Worm (Caenorhabditis elegans) whole organism, mixed stage, embryonic: ENCODE measurements around the gene gyf-1.

Experiments
- elt-1 ChIP-seq: sonication (generic microtip); optimal IDR thresholded peaks from 2 replicates; lab custom pipeline; 2017; ENCODE audit warnings: missing genetic modification characterization, mild to moderate bottlenecking, missing compliant biosample characterization, antibody characterized with exemption, moderate library complexity, borderline replicate concordance; ENCODE audit not compliant: insufficient read depth
- elt-3 ChIP-seq: fragments of 150-350 bp; optimal IDR thresholded peaks from 2 replicates; lab custom pipeline; 2014; ENCODE audit warnings: missing biosample characterization, missing genetic modification characterization
- mab-5 ChIP-seq: fragments of 150-350 bp; optimal IDR thresholded peaks from 2 replicates; lab custom pipeline; 2014; ENCODE audit warnings: missing biosample characterization, missing genetic modification characterization
- nhr-12 ChIP-seq: fragments of 150-350 bp; optimal IDR thresholded peaks from 2 replicates; lab custom pipeline; 2014; ENCODE audit warnings: missing biosample characterization, missing genetic modification characterization
- nhr-28 ChIP-seq: fragments of 150-350 bp; optimal IDR thresholded peaks from 2 replicates; lab custom pipeline; 2014; ENCODE audit warnings: missing biosample characterization, missing genetic modification characterization
- nhr-76 ChIP-seq: sonication (generic microtip); optimal IDR thresholded peaks from 2 replicates; lab custom pipeline; 2017; ENCODE audit warnings: missing biosample characterization, missing genetic modification characterization
- snpc-4 ChIP-seq: fragments of 150-350 bp; optimal IDR thresholded peaks from 2 replicates; lab custom pipeline; 2014; ENCODE audit warnings: missing biosample characterization, missing genetic modification characterization

DNA sequence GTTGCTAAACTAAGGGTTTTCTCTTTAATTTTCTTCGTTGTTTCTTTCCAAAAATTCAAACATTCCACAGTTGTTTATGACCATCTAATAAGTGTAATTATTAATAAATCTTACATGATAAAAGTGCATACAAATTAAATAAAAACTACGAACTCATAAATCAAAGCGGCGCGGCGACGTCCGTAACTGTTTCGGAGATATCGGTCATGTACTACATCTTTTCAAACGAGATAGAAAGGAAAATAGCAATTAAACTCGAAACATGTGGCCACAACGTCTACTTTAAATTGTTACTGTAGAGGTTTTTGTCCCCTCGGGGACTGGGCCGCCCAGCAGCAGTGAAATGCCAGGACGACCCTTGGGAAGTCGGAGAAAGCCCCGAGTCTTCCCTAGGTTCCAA, 31.8 kb downstream of the gyf-1 start:
- TF ChIP-seq elt-3 (tag; lab: Kevin White, UChicago), result no peak
- TF ChIP-seq mab-5 (tag; lab: Kevin White, UChicago), result no peak
- TF ChIP-seq snpc-4 (tag; lab: Kevin White, UChicago), result no peak
- TF ChIP-seq nhr-12 (tag; lab: Kevin White, UChicago), result no peak
- no peak for TF ChIP-seq nhr-76 (tag; lab: Kevin White, UChicago)
- no peak for TF ChIP-seq nhr-28
- TF ChIP-seq elt-1 (tag; lab: Kevin White, UChicago), result no peak
